Worm (Caenorhabditis elegans): ENCODE data around the gene C07G3.8.

Gene C07G3.8

ce11 chrV:3502038-3502437 is at the start of gene C07G3.8, which contains the start of gene C07G3.10:
Gene C07G3.8 (minus strand): TSS chrV:3502138.
Gene C07G3.10 (plus strand): TSS chrV:3502307.
- TF ChIP-seq unc-130 (tag; optimal IDR thresholded peaks at IDR 0.05) (no peak), ets-5 (GFP tag; IDR thresholded peaks at IDR 0.05) (no peak), sox-4 (tag; optimal IDR thresholded peaks at IDR 0.05) (no peak), xbp-1 (tag; optimal IDR thresholded peaks at IDR 0.05) (no peak), egl-27 (tag; optimal IDR thresholded peaks at IDR 0.05) (no peak), fkh-10 (GFP tag; optimal IDR thresholded peaks at IDR 0.05) (no peak), nhr-20 (tag; optimal IDR thresholded peaks at IDR 0.05) (no peak), nhr-19 (GFP tag; conservative IDR thresholded peaks at IDR 0.05) (no peak), nhr-85 (tag) (no peak), snpc-4 (tag; optimal IDR thresholded peaks at IDR 0.05) (no peak), mef-2 (tag; optimal IDR thresholded peaks at IDR 0.05) (no peak), swsn-7 (tag; optimal IDR thresholded peaks at IDR 0.05) (no peak)

- TF ChIP-seq egl-13 (tag; optimal IDR thresholded peaks at IDR 0.05) (no peak), egl-27 (tag; optimal IDR thresholded peaks at IDR 0.05) (no peak), sup-37 (GFP tag; optimal IDR thresholded peaks at IDR 0.05) (no peak), irx-1 (tag; optimal IDR thresholded peaks at IDR 0.05) (no peak), zag-1 (tag; optimal IDR thresholded peaks at IDR 0.05) (no peak), mep-1 (tag; optimal IDR thresholded peaks at IDR 0.05) (no peak), unc-30 (tag; optimal IDR thresholded peaks at IDR 0.05) (no peak), lin-13 (GFP tag; optimal IDR thresholded peaks at IDR 0.05) (no peak), lin-39 (tag; optimal IDR thresholded peaks at IDR 0.05) (no peak), hlh-17 (GFP tag; optimal IDR thresholded peaks at IDR 0.05; ENCODE audit: borderline replicate concordance) (no peak), nhr-237 (tag; optimal IDR thresholded peaks at IDR 0.05) (no peak), hlh-4 (tag; optimal IDR thresholded peaks at IDR 0.05) (no peak), ceh-63 (GFP tag; optimal IDR thresholded peaks at IDR 0.05) (no peak), ztf-11 (tag; optimal IDR thresholded peaks at IDR 0.05) (no peak)
Measured at ce11 chrV:3549553-3549952, 47.6 kb upstream of the C07G3.8 start, which contains the start of gene sri-21. Gene sri-21 (plus strand): TSS chrV:3549853.

ce11 chrV:3548798-3549197 is 46.9 kb upstream of the C07G3.8 start, which contains the start of gene srw-130:
Gene srw-130 (minus strand): TSS chrV:3548898.
- no peak for TF ChIP-seq F16B12.6 (tag; optimal IDR thresholded peaks at IDR 0.05)
- no peak for TF ChIP-seq fkh-4 (tag; optimal IDR thresholded peaks at IDR 0.05; ENCODE audit: borderline replicate concordance)
- TF ChIP-seq pax-3 (tag; optimal IDR thresholded peaks at IDR 0.05) = no peak
- TF ChIP-seq irx-1 (tag; optimal IDR thresholded peaks at IDR 0.05) = no peak
- TF ChIP-seq dpl-1 (GFP tag; optimal IDR thresholded peaks at IDR 0.05) = no peak
- no peak for TF ChIP-seq nhr-90 (tag; optimal IDR thresholded peaks at IDR 0.05; ENCODE audit: poor library complexity)
- TF ChIP-seq lir-3 (tag; optimal IDR thresholded peaks at IDR 0.05; ENCODE audit: poor library complexity) = no peak
- TF ChIP-seq lin-13 (GFP tag; optimal IDR thresholded peaks at IDR 0.05) = no peak
- no peak for TF ChIP-seq Y116A8C.19 (tag; optimal IDR thresholded peaks at IDR 0.05; ENCODE audit: borderline replicate concordance)
- TF ChIP-seq ceh-8 (GFP tag; optimal IDR thresholded peaks at IDR 0.05) = no peak
- TF ChIP-seq zip-4 (GFP tag; optimal IDR thresholded peaks at IDR 0.05) = no peak
- no peak for TF ChIP-seq hpl-2 (GFP tag; optimal IDR thresholded peaks at IDR 0.05)
- no peak for TF ChIP-seq aly-2 (tag; optimal IDR thresholded peaks at IDR 0.05)

- TF ChIP-seq C16A3.4 (tag; optimal IDR thresholded peaks at IDR 0.05) (no peak), unc-98 (GFP tag; IDR thresholded peaks at IDR 0.05) (no peak), fkh-10 (GFP tag; optimal IDR thresholded peaks at IDR 0.05) (no peak), rnt-1 (tag; optimal IDR thresholded peaks at IDR 0.05) (no peak), mab-9 (GFP tag; IDR thresholded peaks at IDR 0.05) (no peak), C34B4.2 (tag; optimal IDR thresholded peaks at IDR 0.05) (no peak), zag-1 (tag; optimal IDR thresholded peaks at IDR 0.05) (no peak), alr-1 (tag; optimal IDR thresholded peaks at IDR 0.05; ENCODE audit: borderline replicate concordance) (no peak), dpl-1 (GFP tag; optimal IDR thresholded peaks at IDR 0.05) (no peak), lin-39 (tag; optimal IDR thresholded peaks at IDR 0.05) (no peak), lin-13 (GFP tag; optimal IDR thresholded peaks at IDR 0.05) (no peak), Y116A8C.19 (tag; optimal IDR thresholded peaks at IDR 0.05; ENCODE audit: borderline replicate concordance) (no peak), snu-23 (GFP tag; optimal IDR thresholded peaks at IDR 0.05) (no peak), nhr-47 (tag; optimal IDR thresholded peaks at IDR 0.05) (no peak)
Measured at ce11 chrV:3546517-3546916, 44.6 kb upstream of the C07G3.8 start, which contains the start of gene srbc-68. Gene srbc-68 (minus strand): TSS chrV:3546617.

Measured in whole organism, L1 larva.